Worm (Caenorhabditis elegans) whole organism, L4 larva: Measurements from ENCODE around the gene cuc-1.

Experiments used
- F10B5.3 ChIP-seq: sonication (generic microtip); optimal IDR thresholded peaks from 2 replicates; lab custom pipeline; 2016; ENCODE audit warnings: mild to moderate bottlenecking, missing genetic modification characterization, missing compliant biosample characterization
- F44E2.7 ChIP-seq: fragments of 200-800 bp; sonication (Bioruptor generic); IDR thresholded peaks from 2 replicates; pipeline ENCODE4 v2.1.2; 2022; ENCODE audit warnings: missing genetic modification characterization, missing compliant biosample characterization
- T26A8.4 ChIP-seq: fragments of 200-800 bp; sonication (Bioruptor generic); IDR thresholded peaks from 2 replicates; pipeline ENCODE4 v1.3.6; 2022; ENCODE audit warnings: missing genetic modification characterization, missing compliant biosample characterization
- Y105C5A.15 ChIP-seq: fragments of 200-800 bp; sonication (Bioruptor generic); IDR thresholded peaks from 2 replicates; pipeline ENCODE4 v1.3.6; 2022; ENCODE audit warnings: missing genetic modification characterization, missing compliant biosample characterization
- Y5F2A.4 ChIP-seq: fragments of 200-800 bp; sonication (Bioruptor generic); optimal IDR thresholded peaks from 2 replicates; lab custom pipeline; 2018; ENCODE audit warnings: mild to moderate bottlenecking, missing genetic modification characterization, missing compliant biosample characterization
- ZK337.2 ChIP-seq: fragments of 200-800 bp; sonication (Bioruptor generic); IDR thresholded peaks from 2 replicates; pipeline ENCODE4 v1.3.6; 2022; ENCODE audit warnings: missing genetic modification reagents, missing genetic modification characterization, missing compliant biosample characterization
- aha-1 ChIP-seq: fragments of 150-350 bp; peaks from one replicate; lab custom pipeline; 2014; ENCODE audit warnings: missing biosample characterization, missing genetic modification characterization
- ama-1 ChIP-seq: fragments of 150-350 bp; optimal IDR thresholded peaks from 2 replicates; lab custom pipeline; 2014; ENCODE audit warnings: inconsistent platforms, mixed read lengths
- attf-4 ChIP-seq: sonication (generic microtip); optimal IDR thresholded peaks from 3 replicates; lab custom pipeline; 2017; ENCODE audit warnings: missing biosample characterization, missing genetic modification characterization
- ceh-32 ChIP-seq: sonication (generic microtip); optimal IDR thresholded peaks from 2 replicates; lab custom pipeline; 2016; ENCODE audit warnings: mild to moderate bottlenecking, missing genetic modification characterization, missing compliant biosample characterization; ENCODE audit not compliant: poor library complexity
- ctbp-1 ChIP-seq: fragments of 200-800 bp; sonication (Bioruptor generic); IDR thresholded peaks from 2 replicates; pipeline ENCODE4 v1.3.6; 2022; ENCODE audit warnings: missing genetic modification reagents, missing genetic modification characterization, missing compliant biosample characterization
- daf-12 ChIP-seq: fragments of 150-350 bp; optimal IDR thresholded peaks from 2 replicates; lab custom pipeline; 2014; ENCODE audit warnings: missing biosample characterization, missing genetic modification reagents, missing genetic modification characterization
- daf-16 ChIP-seq, 3 experiments: sonication (generic microtip); optimal IDR thresholded peaks; 2 replicates each; lab custom pipeline; 2016 to 2017; ENCODE audit warnings: missing genetic modification characterization in 3 of 3, missing genetic modification reagents in 3 of 3, mild to moderate bottlenecking in 2 of 3, missing compliant biosample characterization in 2 of 3, missing biosample characterization in 1 of 3, moderate library complexity in 1 of 3
- daf-19 ChIP-seq: fragments of 200-800 bp; sonication (Bioruptor generic); conservative IDR thresholded peaks from 2 replicates; pipeline ENCODE4 v1.3.6; 2022; ENCODE audit warnings: missing genetic modification characterization, missing compliant biosample characterization
- dmd-9 ChIP-seq: fragments of 200-800 bp; sonication (Bioruptor generic); IDR thresholded peaks from 2 replicates; pipeline ENCODE4 v1.3.6; 2022; ENCODE audit warnings: missing genetic modification reagents, missing genetic modification characterization, missing compliant biosample characterization
- dpl-1 ChIP-seq: fragments of 150-350 bp; optimal IDR thresholded peaks from 2 replicates; lab custom pipeline; 2014; ENCODE audit warnings: missing biosample characterization, missing genetic modification reagents, missing genetic modification characterization
- dve-1 ChIP-seq: sonication (generic microtip); optimal IDR thresholded peaks from 2 replicates; lab custom pipeline; 2017; ENCODE audit warnings: antibody characterized with exemption, mild to moderate bottlenecking, missing genetic modification characterization, missing compliant biosample characterization; ENCODE audit not compliant: insufficient read depth
- egl-43 ChIP-seq: fragments of 200-800 bp; sonication (Bioruptor generic); IDR thresholded peaks from 2 replicates; pipeline ENCODE4 v1.3.6; 2022; ENCODE audit warnings: missing genetic modification reagents, missing genetic modification characterization, missing compliant biosample characterization
- fkh-10 ChIP-seq: fragments of 150-350 bp; optimal IDR thresholded peaks from 2 replicates; lab custom pipeline; 2014; ENCODE audit warnings: missing biosample characterization, missing genetic modification reagents, missing genetic modification characterization
- fos-1 ChIP-seq: fragments of 150-350 bp; optimal IDR thresholded peaks from 2 replicates; lab custom pipeline; 2014; ENCODE audit warnings: missing biosample characterization, missing genetic modification characterization
- hlh-11 ChIP-seq: fragments of 200-800 bp; sonication (Bioruptor generic); optimal IDR thresholded peaks from 2 replicates; lab custom pipeline; 2018; ENCODE audit warnings: mild to moderate bottlenecking, missing genetic modification characterization, missing compliant biosample characterization
- hlh-30 ChIP-seq: sonication (generic microtip); optimal IDR thresholded peaks from 2 replicates; lab custom pipeline; 2017; ENCODE audit warnings: antibody characterized with exemption, mild to moderate bottlenecking, missing genetic modification characterization, missing compliant biosample characterization; ENCODE audit not compliant: insufficient read depth
- hmg-1.1 ChIP-seq: fragments of 200-800 bp; sonication (Bioruptor generic); IDR thresholded peaks from 2 replicates; pipeline ENCODE4 v1.3.6; 2022; ENCODE audit warnings: missing genetic modification reagents, missing genetic modification characterization, missing compliant biosample characterization
- jun-1 ChIP-seq: fragments of 150-350 bp; optimal IDR thresholded peaks from 2 replicates; lab custom pipeline; 2014; ENCODE audit warnings: missing biosample characterization, missing genetic modification reagents, missing genetic modification characterization
- lin-39 ChIP-seq: fragments of 150-350 bp; optimal IDR thresholded peaks from 2 replicates; lab custom pipeline; 2014; ENCODE audit warnings: missing biosample characterization, missing genetic modification reagents, missing genetic modification characterization
- lsy-2 ChIP-seq, 2 experiments: fragments of 150-350 bp in 1 of 2; sonication (generic microtip) in 1 of 2; optimal IDR thresholded peaks; 2 replicates each; lab custom pipeline; 2014 to 2017; ENCODE audit warnings: missing biosample characterization in 2 of 2, missing genetic modification characterization in 2 of 2
- madf-5 ChIP-seq, 2 experiments: fragments of 200-800 bp; sonication (Bioruptor generic); IDR thresholded peaks; 2 replicates each; pipeline ENCODE4 v1.3.6; 2022; ENCODE audit warnings: missing compliant biosample characterization in 2 of 2, missing genetic modification characterization in 2 of 2
- mdl-1 ChIP-seq, 2 experiments: fragments of 150-350 bp in 1 of 2; sonication (generic microtip) in 1 of 2; optimal IDR thresholded peaks; 2 replicates each; lab custom pipeline; 2014 to 2017; ENCODE audit warnings: missing biosample characterization in 2 of 2, missing genetic modification characterization in 2 of 2
- mep-1 ChIP-seq: fragments of 150-350 bp; sonication (generic microtip); optimal IDR thresholded peaks from 3 replicates; lab custom pipeline; 2014; ENCODE audit warnings: missing biosample characterization, missing genetic modification characterization
- mes-2 ChIP-seq: sonication (generic microtip); optimal IDR thresholded peaks from 2 replicates; lab custom pipeline; 2016; ENCODE audit warnings: missing genotype, mild to moderate bottlenecking, missing genetic modification characterization, missing compliant biosample characterization; ENCODE audit not compliant: poor library complexity, severe bottlenecking
- mxl-2 ChIP-seq: fragments of 200-800 bp; sonication (Bioruptor generic); conservative IDR thresholded peaks from 2 replicates; pipeline ENCODE4 v1.3.6; 2022; ENCODE audit warnings: missing genetic modification reagents, missing genetic modification characterization, missing compliant biosample characterization
- nhr-10 ChIP-seq: fragments of 150-350 bp; optimal IDR thresholded peaks from 2 replicates; lab custom pipeline; 2014; ENCODE audit warnings: missing biosample characterization, missing genetic modification characterization
- nhr-11 ChIP-seq: fragments of 150-350 bp; optimal IDR thresholded peaks from 2 replicates; lab custom pipeline; 2014; ENCODE audit warnings: missing biosample characterization, missing genetic modification characterization
- nhr-41 ChIP-seq: fragments of 200-800 bp; sonication (Bioruptor generic); IDR thresholded peaks from 2 replicates; pipeline ENCODE4 v1.3.6; 2022; ENCODE audit warnings: missing genetic modification reagents, missing genetic modification characterization, missing compliant biosample characterization
- nhr-42 ChIP-seq: fragments of 200-800 bp; sonication (Bioruptor generic); IDR thresholded peaks from 2 replicates; pipeline ENCODE4 v1.3.6; 2022; ENCODE audit warnings: missing genetic modification characterization, missing compliant biosample characterization
- nhr-6 ChIP-seq: fragments of 150-350 bp; optimal IDR thresholded peaks from 2 replicates; lab custom pipeline; 2014; ENCODE audit warnings: missing biosample characterization, missing genetic modification characterization
- nhr-76 ChIP-seq: fragments of 150-350 bp; optimal IDR thresholded peaks from 2 replicates; lab custom pipeline; 2014; ENCODE audit warnings: missing biosample characterization, missing genetic modification characterization
- pha-4 ChIP-seq, 2 experiments: fragments of 150-350 bp in 1 of 2; fragments of 200-800 bp in 1 of 2; sonication (Bioruptor generic) in 1 of 2; IDR thresholded peaks in 1 of 2; optimal IDR thresholded peaks in 1 of 2; 2 replicates each; pipeline versions ENCODE4 v1.3.6 to Lab custom; 2014 to 2022; ENCODE audit warnings: missing genetic modification characterization in 2 of 2, missing genetic modification reagents in 2 of 2, missing biosample characterization in 1 of 2, missing compliant biosample characterization in 1 of 2
- pqm-1 ChIP-seq: sonication (generic microtip); optimal IDR thresholded peaks from 2 replicates; lab custom pipeline; 2017; ENCODE audit warnings: missing biosample characterization, missing genetic modification characterization
- snpc-4 ChIP-seq: fragments of 150-350 bp; optimal IDR thresholded peaks from 2 replicates; lab custom pipeline; 2014; ENCODE audit warnings: missing biosample characterization, missing genetic modification characterization
- tra-1 ChIP-seq: fragments of 200-800 bp; sonication (Bioruptor generic); IDR thresholded peaks from 2 replicates; pipeline ENCODE4 v1.3.6; 2022; ENCODE audit warnings: missing genetic modification reagents, missing genetic modification characterization, missing compliant biosample characterization
- vab-7 ChIP-seq: fragments of 200-800 bp; sonication (Bioruptor generic); IDR thresholded peaks from 2 replicates; pipeline ENCODE4 v1.3.6; 2022; ENCODE audit warnings: missing genetic modification reagents, missing genetic modification characterization, missing compliant biosample characterization
- ztf-11 ChIP-seq: fragments of 150-350 bp; optimal IDR thresholded peaks from 2 replicates; lab custom pipeline; 2014; ENCODE audit warnings: missing biosample characterization, missing genetic modification characterization

The cuc-1 gene

DNA sequence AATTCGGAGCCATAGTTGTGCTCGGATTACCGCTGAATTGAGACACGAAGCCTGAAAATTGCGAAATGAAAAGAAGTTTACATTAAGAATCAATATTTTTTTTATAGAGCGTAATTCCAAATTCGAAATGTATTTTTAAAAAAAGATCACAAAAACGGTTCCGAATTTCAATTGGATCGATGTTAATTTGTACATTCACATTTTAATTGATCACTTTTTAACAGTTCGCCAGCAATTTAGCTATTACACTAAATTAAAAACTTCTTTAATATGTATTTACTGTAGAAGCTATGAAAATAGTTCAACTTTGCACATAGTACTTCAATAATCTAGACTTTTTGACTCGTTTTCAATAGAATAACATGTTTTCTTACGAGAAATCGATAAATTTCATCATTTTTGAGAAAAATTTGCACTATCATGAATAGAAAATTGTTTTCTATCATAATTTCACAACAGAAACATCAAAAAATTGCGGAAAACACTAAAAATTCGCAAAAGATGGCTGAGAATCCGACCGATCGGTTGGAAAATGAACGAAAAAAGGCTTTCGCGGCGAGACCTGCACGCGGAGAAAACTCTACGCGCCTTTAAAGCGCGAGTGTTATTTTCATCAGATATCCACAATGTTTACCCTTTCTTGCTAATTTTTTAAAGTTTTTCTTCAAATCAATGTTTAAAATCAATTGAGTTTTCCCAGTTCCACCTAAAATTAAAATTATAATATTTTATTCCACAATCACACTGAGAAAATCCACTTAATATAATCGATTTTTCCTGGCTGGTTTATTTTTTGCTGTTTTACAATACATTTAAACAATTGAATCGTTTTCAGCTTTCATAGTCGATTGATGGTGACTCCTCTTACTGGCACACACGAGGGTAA lies 32.0 kb downstream of the cuc-1 start, which contains the start of the genes egl-45 and kcmf-1:
Gene egl-45 (minus strand): TSS at position 51 of the 886 bp plus-strand sequence.
Gene kcmf-1 (plus strand): TSS at position 836 of the 886 bp plus-strand sequence.
- TF ChIP-seq ama-1 (lab: Kevin White, UChicago) (peak; percentile 14), mxl-2 (no peak), dpl-1 (GFP tag; lab: Kevin White, UChicago) (peak; percentile 61), fos-1 (tag; lab: Kevin White, UChicago) (no peak), daf-16 (GFP tag; optimal IDR thresholded peaks at IDR 0.05; lab: Kevin White, UChicago) (no peak), daf-16 (tag; optimal IDR thresholded peaks at IDR 0.05; lab: Kevin White, UChicago) (peak; percentile 40), attf-4 (tag; lab: Kevin White, UChicago) (no peak), lsy-2 (tag; optimal IDR thresholded peaks at IDR 0.05; lab: Kevin White, UChicago) (peak in 1 of 2 experiments; percentile 65), dve-1 (peak; percentile 11), hlh-11 (tag; lab: Kevin White, UChicago) (no peak), hlh-30 (tag; lab: Kevin White, UChicago) (peak; percentile 41), jun-1 (tag; lab: Kevin White, UChicago) (no peak), nhr-42 (GFP tag; lab: Robert Waterston, UW) (no peak), nhr-11 (tag; lab: Kevin White, UChicago) (no peak), F10B5.3 (tag; lab: Kevin White, UChicago) (no peak), Y5F2A.4 (GFP tag; lab: Kevin White, UChicago) (no peak)
- TF ChIP-seq, all 104 proteins: peak for 6

DNA sequence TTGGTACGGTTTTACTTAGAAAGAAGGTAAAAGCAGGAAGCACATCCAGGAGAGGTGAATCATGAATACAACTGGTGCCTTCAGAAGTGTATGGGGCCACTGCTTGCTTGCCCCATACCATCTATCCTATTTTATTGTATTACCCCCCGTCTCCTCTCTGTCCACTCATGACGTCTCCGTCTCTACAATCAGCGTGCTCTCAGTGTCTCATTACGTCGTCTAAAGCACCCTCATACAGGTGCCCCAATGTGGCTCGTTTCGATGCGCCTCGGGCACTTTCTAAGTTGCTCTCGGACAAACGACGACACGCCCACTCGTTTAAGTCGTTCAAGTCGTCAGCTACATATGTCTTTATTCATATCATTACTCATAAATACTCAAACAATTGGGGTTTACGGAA lies 36.7 kb downstream of the cuc-1 start:
- TF ChIP-seq ZK337.2 (GFP tag; lab: Robert Waterston, UW), result no peak
- no peak for TF ChIP-seq nhr-11 (tag; lab: Kevin White, UChicago)
- no peak for TF ChIP-seq madf-5 (GFP tag; IDR thresholded peaks at IDR 0.05; lab: Robert Waterston, UW)
- TF ChIP-seq vab-7 (GFP tag; lab: Robert Waterston, UW), result no peak
- no peak for TF ChIP-seq nhr-6 (tag; lab: Kevin White, UChicago)
- TF ChIP-seq nhr-41 (GFP tag; lab: Robert Waterston, UW), result no peak
- no peak for TF ChIP-seq mdl-1 (tag; optimal IDR thresholded peaks at IDR 0.05; lab: Kevin White, UChicago)
- no peak for TF ChIP-seq nhr-10 (tag; lab: Kevin White, UChicago)
- TF ChIP-seq daf-19 (GFP tag; lab: Robert Waterston, UW), result peak; percentile 48; the same call in 1 of the 2 replicates
- TF ChIP-seq ztf-11 (tag; lab: Kevin White, UChicago), result no peak
- TF ChIP-seq aha-1 (tag; lab: Kevin White, UChicago), result peak; percentile 15
- no peak for TF ChIP-seq snpc-4 (tag; lab: Kevin White, UChicago)
- TF ChIP-seq nhr-76, result no peak
- TF ChIP-seq ctbp-1 (GFP tag; lab: Robert Waterston, UW), result no peak
- no peak for TF ChIP-seq pqm-1 (tag; lab: Kevin White, UChicago)
- no peak for TF ChIP-seq hlh-11 (tag; lab: Kevin White, UChicago)
- TF ChIP-seq T26A8.4, result no peak
- TF ChIP-seq tra-1, result no peak
- TF ChIP-seq hmg-1.1, result no peak
- TF ChIP-seq nhr-42 (GFP tag; lab: Robert Waterston, UW), result no peak
- 0 out of 2 replicates have a peak, but pooled peaks have one; percentile 4 for TF ChIP-seq Y105C5A.15 (GFP tag; lab: Robert Waterston, UW)
- TF ChIP-seq ceh-32 (tag; lab: Kevin White, UChicago), result no peak
- TF ChIP-seq mes-2 (tag; lab: Kevin White, UChicago), result no peak
- no peak for TF ChIP-seq F44E2.7 (GFP tag; lab: Robert Waterston, UW)
- TF ChIP-seq fkh-10 (GFP tag; lab: Kevin White, UChicago), result no peak
- 0 out of 2 replicates have a peak, but pooled peaks have one; percentile 11 for TF ChIP-seq egl-43 (GFP tag; lab: Robert Waterston, UW)
- no peak for TF ChIP-seq lin-39
- no peak for TF ChIP-seq pha-4 (GFP tag; IDR thresholded peaks at IDR 0.05; lab: Robert Waterston, UW)
- no peak for TF ChIP-seq pha-4 (tag; optimal IDR thresholded peaks at IDR 0.05; lab: Kevin White, UChicago)
- TF ChIP-seq dmd-9 (GFP tag; lab: Robert Waterston, UW), result no peak
- TF ChIP-seq daf-12 (tag; lab: Kevin White, UChicago), result no peak
- TF ChIP-seq mep-1, result no peak
- TF ChIP-seq, all 104 proteins: peak for 4
